Worm (Caenorhabditis elegans) whole organism, L4 larva: Measurements from ENCODE around the gene B0454.5.

Experiments
- F37D6.2 ChIP-seq: sonication (generic microtip); optimal IDR thresholded peaks from 2 replicates; lab custom pipeline; 2016; ENCODE audit warnings: mild to moderate bottlenecking, missing genetic modification characterization, missing compliant biosample characterization
- T26A8.4 ChIP-seq: fragments of 200-800 bp; sonication (Bioruptor generic); IDR thresholded peaks from 2 replicates; pipeline ENCODE4 v1.3.6; 2022; ENCODE audit warnings: missing genetic modification characterization, missing compliant biosample characterization
- lim-7 ChIP-seq: fragments of 200-800 bp; sonication (Bioruptor generic); IDR thresholded peaks from 2 replicates; pipeline ENCODE4 v1.3.6; 2022; ENCODE audit warnings: missing genetic modification characterization, missing compliant biosample characterization
- lin-15B ChIP-seq: fragments of 150-350 bp; sonication (generic microtip); optimal IDR thresholded peaks from 3 replicates; lab custom pipeline; 2014; ENCODE audit warnings: missing biosample characterization, missing genetic modification characterization
- mdl-1 ChIP-seq, 2 experiments: fragments of 150-350 bp in 1 of 2; sonication (generic microtip) in 1 of 2; optimal IDR thresholded peaks; 2 replicates each; lab custom pipeline; 2014 to 2017; ENCODE audit warnings: missing biosample characterization in 2 of 2, missing genetic modification characterization in 2 of 2
- nhr-77 ChIP-seq: fragments of 150-350 bp; optimal IDR thresholded peaks from 2 replicates; lab custom pipeline; 2014; ENCODE audit warnings: missing biosample characterization, missing genetic modification characterization
- snpc-4 ChIP-seq: fragments of 150-350 bp; optimal IDR thresholded peaks from 2 replicates; lab custom pipeline; 2014; ENCODE audit warnings: missing biosample characterization, missing genetic modification characterization

DNA sequence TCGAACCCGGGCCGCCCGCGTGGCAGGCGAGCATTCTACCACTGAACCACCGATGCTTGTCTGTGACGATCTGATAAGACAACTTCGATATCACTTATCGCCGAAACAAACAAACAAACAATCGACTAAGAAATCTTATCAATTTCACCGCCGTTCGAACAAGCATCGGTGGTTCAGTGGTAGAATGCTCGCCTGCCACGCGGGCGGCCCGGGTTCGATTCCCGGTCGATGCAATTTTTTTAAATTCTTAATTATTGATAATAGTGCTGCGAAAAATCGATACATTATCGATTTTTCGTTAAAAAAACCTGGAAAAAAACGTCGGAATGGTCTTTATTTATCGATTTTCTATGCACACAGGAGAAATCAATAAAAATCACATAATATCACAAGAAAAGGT lies 23.6 kb downstream of the B0454.5 start:
- TF ChIP-seq snpc-4 (tag; lab: Kevin White, UChicago): no peak
- TF ChIP-seq lin-15B (tag; lab: Kevin White, UChicago): no peak
- TF ChIP-seq lim-7 (GFP tag; lab: Robert Waterston, UW): no peak; the same call in 1 of the 2 replicates
- peak in 1 of 2 experiments; percentile 4 for TF ChIP-seq mdl-1 (tag; optimal IDR thresholded peaks at IDR 0.05; lab: Kevin White, UChicago)
- TF ChIP-seq F37D6.2 (tag; lab: Kevin White, UChicago): no peak
- peak; percentile 59 for TF ChIP-seq T26A8.4 (GFP tag; lab: Robert Waterston, UW)
- no peak for TF ChIP-seq nhr-77
